Worm (Caenorhabditis elegans): ENCODE data around the gene zip-2.

DNA sequence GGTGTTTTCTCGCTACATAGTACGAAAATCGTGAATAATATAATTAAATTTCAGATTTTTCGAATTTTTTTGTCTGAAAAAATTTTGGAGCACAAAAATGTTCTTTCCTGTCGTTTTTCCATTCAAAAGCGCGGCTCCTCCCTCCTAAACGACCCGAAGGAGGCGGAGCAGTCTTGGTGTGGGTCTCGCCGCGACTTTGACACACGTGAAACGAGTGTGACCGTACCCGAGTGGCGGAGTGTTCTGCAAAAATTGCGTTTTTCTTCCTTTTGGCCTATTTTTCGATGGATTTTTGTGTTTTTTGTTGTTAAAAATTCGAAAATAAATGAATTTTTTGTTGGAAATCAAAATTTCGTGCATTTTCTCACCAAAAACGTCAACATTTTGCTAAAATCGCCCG is 39.2 kb upstream of the zip-2 start, which contains the start of gene snt-2:
- TF ChIP-seq flt-1 (GFP tag; IDR thresholded peaks at IDR 0.05) (0 out of 2 replicates have a peak, but pooled peaks have one; percentile 41), cog-1 (tag; optimal IDR thresholded peaks at IDR 0.05) (no peak), ref-1 (GFP tag; conservative IDR thresholded peaks at IDR 0.05) (no peak), ztf-23 (GFP tag; IDR thresholded peaks at IDR 0.05) (no peak), med-1 (GFP tag; optimal IDR thresholded peaks at IDR 0.05; ENCODE audit: insufficient read depth) (no peak), ztf-29 (GFP tag; IDR thresholded peaks at IDR 0.05) (no peak)
